Worm (Caenorhabditis elegans) whole organism, L3 larva: Measurements from ENCODE around the gene sra-29.

Source experiments
- R02D3.7 ChIP-seq: fragments of 150-350 bp; optimal IDR thresholded peaks from 2 replicates; lab custom pipeline; 2014; ENCODE audit warnings: missing biosample characterization, missing genetic modification characterization
- ZK546.5 ChIP-seq: sonication (generic microtip); optimal IDR thresholded peaks from 2 replicates; lab custom pipeline; 2017; ENCODE audit warnings: missing biosample characterization, missing genetic modification characterization
- ama-1 ChIP-seq: fragments of 150-350 bp; optimal IDR thresholded peaks from 2 replicates; lab custom pipeline; 2018
- ceh-16 ChIP-seq: sonication (generic microtip); optimal IDR thresholded peaks from 2 replicates; lab custom pipeline; 2017; ENCODE audit warnings: missing biosample characterization, missing genetic modification characterization
- ceh-28 ChIP-seq: fragments of 150-350 bp; optimal IDR thresholded peaks from 2 replicates; lab custom pipeline; 2014; ENCODE audit warnings: missing biosample characterization, missing genetic modification reagents, missing genetic modification characterization
- ceh-82 ChIP-seq: fragments of 150-350 bp; optimal IDR thresholded peaks from 2 replicates; lab custom pipeline; 2014; ENCODE audit warnings: missing biosample characterization, missing genetic modification characterization
- ceh-9 ChIP-seq: sonication (generic microtip); optimal IDR thresholded peaks from 2 replicates; lab custom pipeline; 2018; ENCODE audit warnings: missing biosample characterization, missing genetic modification characterization
- daf-12 ChIP-seq: fragments of 150-350 bp; optimal IDR thresholded peaks from 2 replicates; lab custom pipeline; 2014; ENCODE audit warnings: missing biosample characterization, missing genetic modification reagents, missing genetic modification characterization
- egl-5 ChIP-seq: fragments of 150-350 bp; optimal IDR thresholded peaks from 2 replicates; lab custom pipeline; 2017; ENCODE audit warnings: missing biosample characterization, missing genetic modification reagents, missing genetic modification characterization, inconsistent platforms
- elt-1 ChIP-seq: fragments of 150-350 bp; optimal IDR thresholded peaks from 2 replicates; lab custom pipeline; 2014; ENCODE audit warnings: missing biosample characterization, missing genetic modification characterization
- elt-2 ChIP-seq: sonication (generic microtip); optimal IDR thresholded peaks from 2 replicates; lab custom pipeline; 2016; ENCODE audit warnings: missing genetic modification reagents, mild to moderate bottlenecking, missing genetic modification characterization, missing compliant biosample characterization
- eor-1 ChIP-seq, 2 experiments: fragments of 150-350 bp; optimal IDR thresholded peaks; 2 replicates each; lab custom pipeline; 2014 to 2018; ENCODE audit warnings: missing biosample characterization in 2 of 2, missing genetic modification characterization in 2 of 2
- fkh-10 ChIP-seq: sonication (generic microtip); optimal IDR thresholded peaks from 2 replicates; lab custom pipeline; 2017; ENCODE audit warnings: missing biosample characterization, missing genetic modification reagents, missing genetic modification characterization
- fkh-2 ChIP-seq: fragments of 150-350 bp; optimal IDR thresholded peaks from 2 replicates; lab custom pipeline; 2014; ENCODE audit warnings: missing biosample characterization, missing genetic modification reagents, missing genetic modification characterization
- fos-1 ChIP-seq: fragments of 150-350 bp; optimal IDR thresholded peaks from 2 replicates; lab custom pipeline; 2014; ENCODE audit warnings: missing biosample characterization, missing genetic modification characterization
- hmg-11 ChIP-seq: sonication (generic microtip); optimal IDR thresholded peaks from 2 replicates; lab custom pipeline; 2016; ENCODE audit warnings: missing genetic modification characterization, missing compliant biosample characterization
- lin-15B ChIP-seq: fragments of 150-350 bp; optimal IDR thresholded peaks from 2 replicates; lab custom pipeline; 2014; ENCODE audit warnings: missing biosample characterization, missing genetic modification characterization
- lin-39 ChIP-seq: fragments of 150-350 bp; optimal IDR thresholded peaks from 2 replicates; lab custom pipeline; 2018; ENCODE audit warnings: missing biosample characterization, missing genetic modification reagents, missing genetic modification characterization
- mdl-1 ChIP-seq: fragments of 150-350 bp; optimal IDR thresholded peaks from 2 replicates; lab custom pipeline; 2014; ENCODE audit warnings: missing biosample characterization, missing genetic modification characterization
- mml-1 ChIP-seq: fragments of 150-350 bp; sonication (generic microtip); optimal IDR thresholded peaks from 3 replicates; lab custom pipeline; 2014; ENCODE audit warnings: missing biosample characterization, missing genetic modification characterization
- nfya-1 ChIP-seq: sonication (generic microtip); optimal IDR thresholded peaks from 2 replicates; lab custom pipeline; 2017; ENCODE audit warnings: missing genetic modification characterization, mild to moderate bottlenecking, missing compliant biosample characterization, antibody characterized with exemption, moderate library complexity; ENCODE audit not compliant: insufficient read depth
- nhr-12 ChIP-seq: fragments of 150-350 bp; optimal IDR thresholded peaks from 2 replicates; lab custom pipeline; 2014; ENCODE audit warnings: missing biosample characterization, missing genetic modification characterization
- nhr-23 ChIP-seq: fragments of 150-350 bp; optimal IDR thresholded peaks from 2 replicates; lab custom pipeline; 2014; ENCODE audit warnings: missing biosample characterization, missing genetic modification reagents, missing genetic modification characterization
- nhr-237 ChIP-seq: fragments of 150-350 bp; optimal IDR thresholded peaks from 2 replicates; lab custom pipeline; 2014; ENCODE audit warnings: missing biosample characterization, missing genetic modification characterization
- nhr-25 ChIP-seq: sonication (generic microtip); optimal IDR thresholded peaks from 2 replicates; lab custom pipeline; 2017; ENCODE audit warnings: missing biosample characterization, missing genetic modification characterization
- nhr-28 ChIP-seq: fragments of 150-350 bp; optimal IDR thresholded peaks from 2 replicates; lab custom pipeline; 2014; ENCODE audit warnings: missing biosample characterization, missing genetic modification characterization
- nhr-43 ChIP-seq: sonication (generic microtip); optimal IDR thresholded peaks from 2 replicates; lab custom pipeline; 2016; ENCODE audit warnings: mild to moderate bottlenecking, missing genetic modification characterization, missing compliant biosample characterization; ENCODE audit not compliant: poor library complexity, severe bottlenecking
- nhr-67 ChIP-seq: fragments of 150-350 bp; optimal IDR thresholded peaks from 2 replicates; lab custom pipeline; 2014; ENCODE audit warnings: missing biosample characterization, missing genetic modification characterization
- nhr-77 ChIP-seq: fragments of 150-350 bp; optimal IDR thresholded peaks from 2 replicates; lab custom pipeline; 2014; ENCODE audit warnings: missing biosample characterization, missing genetic modification characterization
- pha-4 ChIP-seq: fragments of 150-350 bp; optimal IDR thresholded peaks from 2 replicates; lab custom pipeline; 2014; ENCODE audit warnings: missing biosample characterization, missing genetic modification reagents, missing genetic modification characterization
- pqm-1 ChIP-seq: fragments of 150-350 bp; optimal IDR thresholded peaks from 2 replicates; lab custom pipeline; 2017; ENCODE audit warnings: missing biosample characterization, missing genetic modification characterization, inconsistent platforms
- sea-2 ChIP-seq: fragments of 150-350 bp; sonication (generic microtip); optimal IDR thresholded peaks from 4 replicates; lab custom pipeline; 2014; ENCODE audit warnings: missing biosample characterization, missing genetic modification reagents, missing genetic modification characterization
- snpc-4 ChIP-seq: fragments of 150-350 bp; optimal IDR thresholded peaks from 2 replicates; lab custom pipeline; 2014; ENCODE audit warnings: missing biosample characterization, missing genetic modification characterization
- tbx-2 ChIP-seq: sonication (generic microtip); optimal IDR thresholded peaks from 2 replicates; lab custom pipeline; 2016; ENCODE audit warnings: mild to moderate bottlenecking, missing genetic modification characterization, missing compliant biosample characterization
- unc-39 ChIP-seq: sonication (generic microtip); optimal IDR thresholded peaks from 4 replicates; lab custom pipeline; 2017; ENCODE audit warnings: missing biosample characterization, missing genetic modification characterization
- unc-62 ChIP-seq: fragments of 150-350 bp; sonication (generic microtip); optimal IDR thresholded peaks from 4 replicates; lab custom pipeline; 2014; ENCODE audit warnings: missing biosample characterization, missing genetic modification reagents, missing genetic modification characterization
- zag-1 ChIP-seq: fragments of 150-350 bp; optimal IDR thresholded peaks from 2 replicates; lab custom pipeline; 2014; ENCODE audit warnings: missing biosample characterization, missing genetic modification characterization
- ztf-11 ChIP-seq: fragments of 150-350 bp; optimal IDR thresholded peaks from 2 replicates; lab custom pipeline; 2014; ENCODE audit warnings: missing biosample characterization, missing genetic modification characterization
- ztf-4 ChIP-seq: fragments of 150-350 bp; optimal IDR thresholded peaks from 2 replicates; lab custom pipeline; 2014; ENCODE audit warnings: missing biosample characterization, missing genetic modification characterization

Gene sra-29

ce11 chrII:6575647-6576046, at the start of gene sra-29:
Gene sra-29, minus strand, starts transcription at chrII:6575747.
- TF ChIP-seq nhr-12 (tag; lab: Kevin White, UChicago) (no peak), ZK546.5 (tag; lab: Kevin White, UChicago) (no peak), nhr-28 (tag; lab: Kevin White, UChicago) (no peak), nhr-67 (tag; lab: Kevin White, UChicago) (no peak), hmg-11 (tag; lab: Kevin White, UChicago) (no peak), unc-39 (tag; lab: Kevin White, UChicago) (no peak), elt-2 (no peak), zag-1 (tag; lab: Kevin White, UChicago) (no peak), fkh-2 (tag; lab: Kevin White, UChicago) (no peak), unc-62 (GFP tag; lab: Kevin White, UChicago) (no peak), sea-2 (GFP tag; lab: Kevin White, UChicago) (no peak), snpc-4 (tag; lab: Kevin White, UChicago) (no peak), ceh-82 (no peak), ceh-16 (tag; lab: Kevin White, UChicago) (no peak), nfya-1 (tag; lab: Kevin White, UChicago) (no peak), ztf-4 (tag; lab: Kevin White, UChicago) (no peak), R02D3.7 (no peak), nhr-25 (tag; lab: Kevin White, UChicago) (no peak), tbx-2 (tag; lab: Kevin White, UChicago) (no peak)

- TF ChIP-seq pqm-1 (tag; lab: Kevin White, UChicago) (peak; percentile 30), mdl-1 (tag; lab: Kevin White, UChicago) (no peak), mml-1 (no peak), sea-2 (GFP tag; lab: Kevin White, UChicago) (no peak), ceh-82 (no peak), pha-4 (peak; percentile 44), ceh-28 (no peak), fkh-2 (tag; lab: Kevin White, UChicago) (no peak), nhr-77 (tag; lab: Kevin White, UChicago) (no peak), elt-1 (tag; lab: Kevin White, UChicago) (no peak), nhr-12 (tag; lab: Kevin White, UChicago) (no peak), ztf-4 (tag; lab: Kevin White, UChicago) (no peak), elt-2 (peak; percentile 45), ZK546.5 (tag; lab: Kevin White, UChicago) (no peak), egl-5 (tag; lab: Kevin White, UChicago) (no peak), lin-15B (tag; lab: Kevin White, UChicago) (no peak), nhr-23 (tag; lab: Kevin White, UChicago) (no peak), lin-39 (tag; lab: Kevin White, UChicago) (no peak), nhr-43 (tag; lab: Kevin White, UChicago) (no peak), tbx-2 (tag; lab: Kevin White, UChicago) (no peak), nhr-237 (no peak), daf-12 (tag; lab: Kevin White, UChicago) (no peak), ztf-11 (no peak)
These were observed 49.8 kb upstream of the sra-29 start, which contains the start of gene F54H5.14 for ce11 chrII:6625302-6625701. Gene F54H5.14, minus strand, starts transcription at chrII:6625402.

ce11 chrII:6621886-6622285, 46.3 kb upstream of the sra-29 start, which contains the start of gene F54H5.3:
Gene F54H5.3, plus strand, starts transcription at chrII:6622186.
- TF ChIP-seq elt-2 = no peak
- no peak for TF ChIP-seq snpc-4 (tag; lab: Kevin White, UChicago)
- TF ChIP-seq unc-62 (GFP tag; lab: Kevin White, UChicago) = no peak
- TF ChIP-seq mml-1 = no peak
- TF ChIP-seq ztf-4 (tag; lab: Kevin White, UChicago) = no peak
- no peak for TF ChIP-seq fkh-10
- TF ChIP-seq tbx-2 (tag; lab: Kevin White, UChicago) = no peak
- TF ChIP-seq eor-1 (tag; optimal IDR thresholded peaks at IDR 0.05; lab: Kevin White, UChicago) = no peak
- TF ChIP-seq daf-12 (tag; lab: Kevin White, UChicago) = no peak
- TF ChIP-seq unc-39 (tag; lab: Kevin White, UChicago) = no peak
- no peak for TF ChIP-seq ceh-16 (tag; lab: Kevin White, UChicago)
- TF ChIP-seq ama-1 (lab: Kevin White, UChicago) = no peak
- no peak for TF ChIP-seq nhr-67 (tag; lab: Kevin White, UChicago)
- no peak for TF ChIP-seq ceh-82
- no peak for TF ChIP-seq fos-1
- TF ChIP-seq nhr-28 (tag; lab: Kevin White, UChicago) = no peak
- TF ChIP-seq lin-39 (tag; lab: Kevin White, UChicago) = no peak
- no peak for TF ChIP-seq ceh-9 (tag; lab: Kevin White, UChicago)
- no peak for TF ChIP-seq mdl-1 (tag; lab: Kevin White, UChicago)
- TF ChIP-seq nhr-12 (tag; lab: Kevin White, UChicago) = no peak
- TF ChIP-seq, all 47 proteins: peak for 0
